Fruit fly (Drosophila melanogaster) whole organism, wandering third instar larva: ENCODE data around the gene TotM.
A peak's percentile ranks its signal among the peaks of the same experiment; 100 is the strongest.

Experiments
- Abd-B ChIP-seq: fragments of >200 bp; optimal IDR thresholded peaks from 2 replicates; lab custom pipeline; 2017; ENCODE audit warnings: missing biosample characterization, missing genetic modification characterization
- CG32264 ChIP-seq: fragments of 200-800 bp; sonication (Bioruptor generic); optimal IDR thresholded peaks from 2 replicates; lab custom pipeline; 2016; ENCODE audit warnings: missing biosample characterization, missing genetic modification characterization
- CG9705 ChIP-seq: fragments of 200-800 bp; sonication (Bioruptor generic); optimal IDR thresholded peaks from 2 replicates; lab custom pipeline; 2018; ENCODE audit warnings: missing biosample characterization, mild to moderate bottlenecking, missing genetic modification characterization
- CrebA ChIP-seq: fragments of 200-800 bp; sonication (Bioruptor generic); optimal IDR thresholded peaks from 2 replicates; lab custom pipeline; 2016; ENCODE audit warnings: missing biosample characterization, mild to moderate bottlenecking, missing genetic modification characterization, borderline replicate concordance
- Dfd ChIP-seq: fragments of >200 bp; optimal IDR thresholded peaks from 2 replicates; lab custom pipeline; 2017; ENCODE audit warnings: missing biosample characterization, missing genetic modification characterization
- Dif ChIP-seq: fragments of 200-275, 200-300 bp; sonication (Bioruptor generic); optimal IDR thresholded peaks from 2 replicates; lab custom pipeline; 2018; ENCODE audit warnings: missing biosample characterization, missing genetic modification characterization; ENCODE audit not compliant: partially characterized antibody
- HLH106 ChIP-seq: fragments of 200-800 bp; optimal IDR thresholded peaks from 3 replicates; lab custom pipeline; 2019; ENCODE audit warnings: missing biosample characterization, mild to moderate bottlenecking, missing genetic modification characterization, moderate library complexity
- Hr78 ChIP-seq: fragments of >200 bp; optimal IDR thresholded peaks from 2 replicates; lab custom pipeline; 2017; ENCODE audit warnings: missing biosample characterization, missing genetic modification characterization
- Hr83 ChIP-seq: fragments of 200-300 bp; sonication (Bioruptor generic); optimal IDR thresholded peaks from 2 replicates; lab custom pipeline; 2016; ENCODE audit warnings: missing biosample characterization, mild to moderate bottlenecking, missing genetic modification characterization, moderate library complexity; ENCODE audit not compliant: poor library complexity, severe bottlenecking
- Jra ChIP-seq: sonication (Bioruptor generic); optimal IDR thresholded peaks from 2 replicates; lab custom pipeline; 2016; ENCODE audit warnings: missing biosample characterization, missing genetic modification characterization
- Mio ChIP-seq: sonication (Bioruptor generic); optimal IDR thresholded peaks from 2 replicates; lab custom pipeline; 2016; ENCODE audit warnings: missing biosample characterization, missing genetic modification characterization
- Myc ChIP-seq: fragments of >200 bp; optimal IDR thresholded peaks from 2 replicates; lab custom pipeline; 2017
- N ChIP-seq: fragments of >200 bp; optimal IDR thresholded peaks from 2 replicates; lab custom pipeline; 2018; ENCODE audit warnings: missing biosample characterization, missing external identifiers, missing genetic modification characterization
- OdsH ChIP-seq: fragments of 200-800 bp; sonication (Bioruptor generic); optimal IDR thresholded peaks from 2 replicates; lab custom pipeline; 2016; ENCODE audit warnings: missing biosample characterization, mild to moderate bottlenecking, missing genetic modification characterization
- Rel ChIP-seq, 2 experiments: fragments of 200-800 bp; sonication (Bioruptor generic) in 1 of 2; optimal IDR thresholded peaks; 2 replicates in 1 of 2; 3 replicates in 1 of 2; lab custom pipeline; 2016 to 2019; ENCODE audit warnings: mild to moderate bottlenecking in 2 of 2, missing biosample characterization in 2 of 2, missing genetic modification characterization in 2 of 2, moderate library complexity in 1 of 2
- Sp1 ChIP-seq: fragments of 200-800 bp; sonication (Bioruptor generic); optimal IDR thresholded peaks from 3 replicates; lab custom pipeline; 2019; ENCODE audit warnings: missing biosample characterization, mild to moderate bottlenecking, missing genetic modification characterization, moderate library complexity
- Vsx2 ChIP-seq: fragments of 200-300, 225-300 bp; sonication (Bioruptor generic); optimal IDR thresholded peaks from 2 replicates; lab custom pipeline; 2018; ENCODE audit warnings: missing biosample characterization, missing genetic modification characterization; ENCODE audit not compliant: partially characterized antibody
- br ChIP-seq: fragments of 200-800 bp; sonication (Bioruptor generic); optimal IDR thresholded peaks from 2 replicates; lab custom pipeline; 2016; ENCODE audit warnings: missing biosample characterization, missing genetic modification characterization
- brk ChIP-seq: fragments of 200-800 bp; sonication (Bioruptor generic); optimal IDR thresholded peaks from 2 replicates; lab custom pipeline; 2016; ENCODE audit warnings: missing biosample characterization, mild to moderate bottlenecking, missing genetic modification characterization
- dl ChIP-seq, 2 experiments: fragments of 175-275, 200-275 bp in 1 of 2; fragments of 200-275 bp in 1 of 2; sonication (Bioruptor generic); optimal IDR thresholded peaks; lab custom pipeline; 2018; ENCODE audit warnings: mild to moderate bottlenecking in 2 of 2, missing biosample characterization in 2 of 2, missing genetic modification characterization in 2 of 2, moderate library complexity in 2 of 2; ENCODE audit not compliant: partially characterized antibody in 2 of 2, insufficient read depth in 1 of 2
- dmrt93B ChIP-seq: fragments of 200-800 bp; sonication (Bioruptor generic); optimal IDR thresholded peaks from 2 replicates; lab custom pipeline; 2018; ENCODE audit warnings: missing biosample characterization, mild to moderate bottlenecking, missing genetic modification characterization
- dsf ChIP-seq: sonication (Bioruptor generic); optimal IDR thresholded peaks from 2 replicates; lab custom pipeline; 2016; ENCODE audit warnings: missing biosample characterization, missing genetic modification characterization, borderline replicate concordance
- ey ChIP-seq: fragments of 200-800 bp; sonication (Bioruptor generic); optimal IDR thresholded peaks from 2 replicates; lab custom pipeline; 2016; ENCODE audit warnings: missing biosample characterization, missing genetic modification characterization
- foxo ChIP-seq, 2 experiments: fragments of 200-800 bp; sonication (Bioruptor generic); optimal IDR thresholded peaks; 2 replicates in 1 of 2; 3 replicates in 1 of 2; lab custom pipeline; 2016 to 2017; ENCODE audit warnings: missing biosample characterization in 2 of 2, missing genetic modification characterization in 2 of 2
- h ChIP-seq: fragments of 200-800 bp; sonication (Bioruptor generic); optimal IDR thresholded peaks from 3 replicates; lab custom pipeline; 2016; ENCODE audit warnings: missing biosample characterization, mild to moderate bottlenecking, missing genetic modification characterization
- jim ChIP-seq: fragments of 175-275, 200-325 bp; sonication (Bioruptor generic); optimal IDR thresholded peaks from 2 replicates; lab custom pipeline; 2016; ENCODE audit warnings: missing biosample characterization, mild to moderate bottlenecking, missing genetic modification characterization
- pan ChIP-seq: fragments of >200 bp; optimal IDR thresholded peaks from 2 replicates; lab custom pipeline; 2017
- psq ChIP-seq: fragments of 200-800 bp; sonication (Bioruptor generic); optimal IDR thresholded peaks from 3 replicates; lab custom pipeline; 2017; ENCODE audit warnings: missing biosample characterization, mild to moderate bottlenecking, missing genetic modification characterization, moderate library complexity
- rgr ChIP-seq: fragments of 200-800 bp; sonication (Bioruptor generic); optimal IDR thresholded peaks from 3 replicates; lab custom pipeline; 2016; ENCODE audit warnings: missing biosample characterization, mild to moderate bottlenecking, missing genetic modification characterization
- sage ChIP-seq: fragments of 200-800 bp; sonication (Bioruptor generic); optimal IDR thresholded peaks from 2 replicates; lab custom pipeline; 2016; ENCODE audit warnings: missing biosample characterization, mild to moderate bottlenecking, missing genetic modification characterization
- sv ChIP-seq: fragments of 200-800 bp; sonication (Bioruptor generic); optimal IDR thresholded peaks from 3 replicates; lab custom pipeline; 2016; ENCODE audit warnings: missing biosample characterization, missing genetic modification characterization
- usp ChIP-seq: fragments of >200 bp; optimal IDR thresholded peaks from 2 replicates; lab custom pipeline; 2017; ENCODE audit warnings: missing biosample characterization, missing genetic modification characterization
- woc ChIP-seq: sonication (Bioruptor generic); optimal IDR thresholded peaks from 2 replicates; lab custom pipeline; 2016; ENCODE audit warnings: missing biosample characterization, mild to moderate bottlenecking, missing genetic modification characterization

TotM gene

DNA sequence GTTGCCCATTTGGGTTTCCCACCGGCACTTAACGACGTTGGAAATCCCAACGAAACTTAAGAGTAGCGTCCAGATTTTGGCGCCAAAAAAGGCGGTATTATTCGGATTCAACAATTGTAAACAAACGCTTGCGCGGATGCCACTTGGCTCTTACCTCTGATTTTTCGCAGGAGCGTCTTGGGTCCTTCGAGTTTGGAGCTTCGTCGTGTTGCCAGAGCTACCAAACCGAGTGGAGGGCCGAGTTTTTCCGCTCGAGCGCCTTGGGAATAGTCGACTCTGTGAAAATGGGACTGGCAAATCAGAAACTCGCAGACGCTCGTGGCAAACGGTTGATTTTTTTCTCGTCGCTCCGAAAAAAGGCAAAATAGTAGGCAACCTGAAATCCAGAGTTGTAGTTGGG, 16.2 kb downstream of the TotM start, which contains the start of gene nompC:
Gene nompC (plus strand): TSS at position 301 of the 400 bp plus-strand sequence.
- TF ChIP-seq CG32264 (GFP tag; lab: Kevin White, UChicago) = no peak
- no peak for TF ChIP-seq jim (GFP tag; lab: Kevin White, UChicago)
- no peak for TF ChIP-seq Hr83
- TF ChIP-seq dmrt93B (GFP tag; lab: Kevin White, UChicago) = no peak

DNA sequence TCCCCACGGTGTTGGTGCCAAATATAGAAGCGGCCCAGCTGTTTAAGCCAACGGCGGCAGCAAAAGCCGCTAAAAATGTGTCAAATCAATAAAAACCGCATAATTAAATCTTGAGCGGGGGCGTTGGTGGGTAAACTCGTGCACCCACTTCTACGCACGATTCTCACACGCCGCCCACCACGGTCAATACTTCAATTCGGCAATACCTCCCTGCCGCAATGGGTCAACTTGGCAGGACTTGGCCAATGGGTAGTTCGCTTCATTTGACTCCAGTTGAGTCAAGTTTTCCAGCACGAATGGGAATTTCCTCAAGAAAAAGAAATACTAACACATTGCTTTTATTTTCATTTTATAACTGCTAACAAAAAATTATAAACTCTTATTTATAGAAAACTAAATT, 18.9 kb downstream of the TotM start:
- TF ChIP-seq Abd-B (GFP tag; lab: Kevin White, UChicago) = no peak
- no peak for TF ChIP-seq CG32264 (GFP tag; lab: Kevin White, UChicago)
- no peak for TF ChIP-seq N (GFP tag; lab: Kevin White, UChicago)
- TF ChIP-seq psq (GFP tag; lab: Kevin White, UChicago) = no peak
- TF ChIP-seq CG9705 (GFP tag; lab: Kevin White, UChicago) = no peak
- TF ChIP-seq ey (GFP tag; lab: Kevin White, UChicago) = no peak
- TF ChIP-seq brk = no peak
- no peak for TF ChIP-seq sage
- TF ChIP-seq Rel (GFP tag; optimal IDR thresholded peaks at IDR 0.05; lab: Kevin White, UChicago) = no peak
- no peak for TF ChIP-seq Rel (tag; optimal IDR thresholded peaks at IDR 0.05; lab: Kevin White, UChicago)
- no peak for TF ChIP-seq Dfd (GFP tag; lab: Kevin White, UChicago)
- TF ChIP-seq usp (GFP tag; lab: Kevin White, UChicago) = no peak
- TF ChIP-seq br (GFP tag; lab: Kevin White, UChicago) = no peak
- TF ChIP-seq Hr78 (GFP tag; lab: Kevin White, UChicago) = no peak
- no peak for TF ChIP-seq dsf (GFP tag; lab: Kevin White, UChicago)
- no peak for TF ChIP-seq foxo (GFP tag; optimal IDR thresholded peaks at IDR 0.05; lab: Kevin White, UChicago)

DNA sequence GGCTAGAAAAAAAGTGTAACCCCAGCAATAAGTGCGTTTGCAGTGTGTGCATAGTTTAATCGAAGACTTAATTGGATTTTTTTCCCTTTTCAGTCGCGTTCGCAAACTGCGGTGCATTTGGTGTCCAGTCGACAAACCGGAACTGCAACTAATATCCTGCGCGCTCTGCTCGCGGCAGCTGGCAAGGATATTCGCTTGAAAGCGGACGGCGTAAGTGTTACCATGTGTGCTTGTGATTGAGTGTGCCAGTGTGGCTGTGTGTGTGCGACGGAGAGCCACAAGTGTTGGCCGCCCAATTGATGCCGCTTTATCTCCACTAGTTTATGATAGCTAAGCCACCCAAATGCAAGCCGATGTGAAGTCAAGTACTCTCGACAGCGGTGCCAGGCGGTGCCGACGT, 23.8 kb downstream of the TotM start:
- TF ChIP-seq dl (GFP tag; optimal IDR thresholded peaks at IDR 0.05; lab: Kevin White, UChicago; ENCODE audit: insufficient read depth in 1 of 2, partially characterized antibody in 2 of 2) = no peak
- TF ChIP-seq Mio (GFP tag; lab: Kevin White, UChicago) = no peak
- no peak for TF ChIP-seq Abd-B (GFP tag; lab: Kevin White, UChicago)
- TF ChIP-seq h = no peak
- no peak for TF ChIP-seq Jra (GFP tag; lab: Kevin White, UChicago)
- TF ChIP-seq CrebA = no peak
- TF ChIP-seq Vsx2 (GFP tag; lab: Kevin White, UChicago) = no peak
- TF ChIP-seq rgr (GFP tag; lab: Kevin White, UChicago) = no peak
- TF ChIP-seq foxo (GFP tag; optimal IDR thresholded peaks at IDR 0.05; lab: Kevin White, UChicago) = no peak

DNA sequence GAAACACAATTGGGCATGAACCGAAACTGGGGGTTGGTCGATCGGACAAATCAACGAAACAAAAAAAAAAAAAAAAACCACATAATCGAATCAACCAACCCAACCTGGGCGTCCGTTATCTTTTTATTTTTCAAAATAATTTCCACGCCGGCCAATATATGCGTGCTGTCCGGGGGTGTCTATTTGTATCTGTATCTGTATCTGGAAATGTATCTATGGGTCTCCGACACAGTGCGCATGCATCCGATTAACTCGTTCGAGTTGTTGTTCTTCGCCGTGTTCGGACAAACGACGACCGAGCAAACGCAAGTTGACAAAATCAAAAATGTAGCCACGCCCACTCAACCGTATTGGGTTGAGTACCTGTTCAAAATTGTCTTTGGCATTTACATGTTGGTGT, 32.7 kb downstream of the TotM start:
- no peak for TF ChIP-seq N (GFP tag; lab: Kevin White, UChicago)
- no peak for TF ChIP-seq CG32264 (GFP tag; lab: Kevin White, UChicago)
- TF ChIP-seq brk = no peak
- no peak for TF ChIP-seq dmrt93B (GFP tag; lab: Kevin White, UChicago)
- no peak for TF ChIP-seq jim (GFP tag; lab: Kevin White, UChicago)

DNA sequence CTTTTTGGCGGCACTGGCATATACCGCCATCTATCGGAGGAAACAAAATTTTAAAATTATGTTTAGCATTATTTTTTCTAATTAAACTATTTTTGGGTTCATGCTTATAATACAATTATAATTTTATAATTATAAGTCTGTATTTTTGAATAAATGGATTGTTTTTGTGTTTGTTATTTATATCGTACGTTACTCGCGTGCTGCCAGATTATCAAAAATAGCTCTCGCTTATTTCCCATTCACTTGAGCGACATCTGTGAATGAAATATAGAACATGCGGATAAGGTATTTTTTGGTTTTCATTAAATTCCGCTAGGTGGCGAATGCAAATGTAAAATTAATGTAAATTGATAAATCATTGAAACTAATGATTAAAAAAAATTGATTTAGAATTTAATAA, 36.2 kb downstream of the TotM start:
- peak; percentile 90 for TF ChIP-seq Myc (lab: Kevin White, UChicago)
- no peak for TF ChIP-seq usp (GFP tag; lab: Kevin White, UChicago)
- peak; percentile 13 for TF ChIP-seq OdsH (GFP tag; lab: Kevin White, UChicago)

DNA sequence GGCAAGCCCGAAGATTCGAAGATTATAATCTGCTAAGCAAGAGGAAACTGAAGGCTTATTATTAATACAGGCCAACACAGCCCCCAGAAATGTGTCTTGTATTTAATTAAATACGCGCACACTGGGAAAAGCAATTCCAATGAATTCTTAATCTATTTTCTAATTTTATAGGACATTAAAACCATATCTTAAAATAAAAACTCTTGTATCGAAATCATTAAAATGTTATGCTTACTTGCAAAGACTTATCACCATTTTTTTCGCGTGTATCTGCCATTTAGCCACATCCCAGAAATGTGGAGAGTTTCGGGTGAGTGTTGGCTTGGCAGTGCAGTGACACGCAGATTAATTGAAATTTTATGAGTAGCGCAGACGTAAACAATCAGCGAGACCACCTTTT, 38.3 kb downstream of the TotM start:
- TF ChIP-seq CG9705 (GFP tag; lab: Kevin White, UChicago) = no peak
- no peak for TF ChIP-seq sv (GFP tag; lab: Kevin White, UChicago)
- TF ChIP-seq Vsx2 (GFP tag; lab: Kevin White, UChicago) = no peak
- no peak for TF ChIP-seq pan (lab: Kevin White, UChicago)
- TF ChIP-seq Dif (GFP tag; lab: Kevin White, UChicago) = no peak
- TF ChIP-seq Sp1 = no peak
- TF ChIP-seq Mio (GFP tag; lab: Kevin White, UChicago) = no peak
- TF ChIP-seq N (GFP tag; lab: Kevin White, UChicago) = no peak
- TF ChIP-seq woc (GFP tag; lab: Kevin White, UChicago) = no peak
- no peak for TF ChIP-seq Abd-B (GFP tag; lab: Kevin White, UChicago)
- no peak for TF ChIP-seq sage
- no peak for TF ChIP-seq foxo (GFP tag; optimal IDR thresholded peaks at IDR 0.05; lab: Kevin White, UChicago)
- TF ChIP-seq HLH106 (tag; lab: Kevin White, UChicago) = no peak
- TF ChIP-seq CrebA = no peak
- TF ChIP-seq usp (GFP tag; lab: Kevin White, UChicago) = no peak
- no peak for TF ChIP-seq Jra (GFP tag; lab: Kevin White, UChicago)
- TF ChIP-seq, all 38 proteins: peak for 0
